Fruit fly (Drosophila melanogaster): ENCODE measurements around the gene path.
A peak's percentile ranks its signal among the peaks of the same experiment; 100 is the strongest.

path gene

DNA sequence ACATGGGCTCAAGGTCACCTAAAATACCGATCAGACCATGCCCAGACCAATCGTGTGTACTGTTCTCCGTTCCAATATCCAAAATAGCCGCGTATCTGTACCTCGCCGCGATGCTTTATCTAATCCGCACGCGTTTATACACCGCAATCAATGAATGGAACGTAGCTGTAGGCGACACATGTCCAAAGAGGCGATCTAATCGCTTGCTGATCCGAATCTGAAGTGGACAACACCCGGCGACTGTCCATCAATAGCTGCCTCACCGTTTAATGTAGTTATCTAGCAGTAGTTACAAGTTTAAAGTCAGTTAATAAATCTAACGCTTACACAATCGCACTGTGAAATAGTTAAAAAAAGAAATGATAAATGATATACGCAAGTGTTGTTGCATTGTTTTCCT lies 52.7 kb downstream of the path start:
- TF ChIP-seq CG12768 (GFP tag; optimal IDR thresholded peaks at IDR 0.05) (peak; percentile 9), Crg-1 (GFP tag; optimal IDR thresholded peaks at IDR 0.05) (no peak), cic (GFP tag; optimal IDR thresholded peaks at IDR 0.05) (peak; percentile 92), Clk (GFP tag; optimal IDR thresholded peaks at IDR 0.05) (no peak)

- TF ChIP-seq cnc (optimal IDR thresholded peaks at IDR 0.05), result no peak
- TF ChIP-seq Crg-1 (GFP tag; optimal IDR thresholded peaks at IDR 0.05), result peak; percentile 44
- peak; percentile 32 for TF ChIP-seq Clk (GFP tag; optimal IDR thresholded peaks at IDR 0.05)
- peak; percentile 72 for TF ChIP-seq CG1620 (GFP tag; optimal IDR thresholded peaks at IDR 0.05)
- TF ChIP-seq CG12768 (GFP tag; optimal IDR thresholded peaks at IDR 0.05), result peak; percentile 87
- TF ChIP-seq cic (GFP tag; optimal IDR thresholded peaks at IDR 0.05), result peak; percentile 63
- peak; percentile 99 for TF ChIP-seq CG14711 (tag; optimal IDR thresholded peaks at IDR 0.05)
- TF ChIP-seq CG33017 (tag; optimal IDR thresholded peaks at IDR 0.05), result peak; percentile 68
- TF ChIP-seq CG5204 (GFP tag; optimal IDR thresholded peaks at IDR 0.05), result no peak
- no peak for TF ChIP-seq kay (GFP tag; ENCODE audit: borderline replicate concordance)
- TF ChIP-seq Mnt (GFP tag; optimal IDR thresholded peaks at IDR 0.05), result peak; percentile 77
- no peak for TF ChIP-seq Hr96 (GFP tag; optimal IDR thresholded peaks at IDR 0.05)
- peak; percentile 75 for TF ChIP-seq CG7045 (GFP tag; optimal IDR thresholded peaks at IDR 0.05)
- peak; percentile 84 for TF ChIP-seq toe (GFP tag; optimal IDR thresholded peaks at IDR 0.05)
- peak; percentile 71 for TF ChIP-seq CG11617 (GFP tag; optimal IDR thresholded peaks at IDR 0.05)
- TF ChIP-seq pad (GFP tag; optimal IDR thresholded peaks at IDR 0.05), result peak; percentile 69
- no peak for TF ChIP-seq ovo (GFP tag; optimal IDR thresholded peaks at IDR 0.05)
- TF ChIP-seq tj (GFP tag; optimal IDR thresholded peaks at IDR 0.05), result peak; percentile 12
- TF ChIP-seq bab1 (GFP tag; optimal IDR thresholded peaks at IDR 0.05), result peak; percentile 84
- peak; percentile 86 for TF ChIP-seq CG7101 (tag; optimal IDR thresholded peaks at IDR 0.05)
These were observed 53.5 kb downstream of the path start, which contains the start of the genes CG3448 and ghi for dm6 chr3L:9451522-9452118. TSS of gene CG3448 (minus strand) at chr3L:9451572. TSS of gene ghi (plus strand) at chr3L:9451876.

DNA sequence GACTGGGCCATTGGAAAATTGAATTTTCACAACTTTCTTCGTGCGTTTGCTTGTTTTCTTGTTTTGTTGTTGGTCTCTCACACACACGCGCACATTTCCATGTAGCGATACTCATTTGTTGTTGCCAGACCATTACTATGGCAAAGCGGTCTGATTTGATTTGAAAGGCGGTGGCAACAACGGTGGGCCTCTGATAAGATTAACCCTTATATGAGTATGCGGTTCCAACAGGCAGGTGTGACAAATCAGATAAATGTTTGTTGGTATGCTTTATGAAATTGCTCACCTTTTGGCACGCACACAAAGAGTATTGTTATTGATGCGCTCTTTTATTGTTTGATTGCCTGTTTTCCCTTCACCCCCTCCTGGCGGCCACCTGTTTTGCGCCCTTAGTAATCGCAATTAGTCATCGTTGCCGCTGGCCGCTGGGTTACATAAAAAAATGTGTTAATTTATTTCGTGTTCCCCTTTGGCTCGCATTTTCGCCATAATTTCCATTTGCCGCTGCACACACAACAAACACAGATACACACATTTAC lies 57.8 kb downstream of the path start:
- TF ChIP-seq CG5204 (GFP tag; optimal IDR thresholded peaks at IDR 0.05), result no peak
- TF ChIP-seq tj (GFP tag; optimal IDR thresholded peaks at IDR 0.05), result peak; percentile 55
- TF ChIP-seq cnc (optimal IDR thresholded peaks at IDR 0.05), result no peak
- peak; percentile 55 for TF ChIP-seq CG33017 (tag; optimal IDR thresholded peaks at IDR 0.05)
- TF ChIP-seq cic (GFP tag; optimal IDR thresholded peaks at IDR 0.05), result peak; percentile 59
- TF ChIP-seq CG14711 (tag; optimal IDR thresholded peaks at IDR 0.05), result peak; percentile 84
- no peak for TF ChIP-seq ovo (GFP tag; optimal IDR thresholded peaks at IDR 0.05)
- no peak for TF ChIP-seq Clk (GFP tag; optimal IDR thresholded peaks at IDR 0.05)
- TF ChIP-seq CG1620 (GFP tag; optimal IDR thresholded peaks at IDR 0.05), result no peak
- TF ChIP-seq kay (GFP tag; ENCODE audit: borderline replicate concordance), result peak; percentile 99
- TF ChIP-seq Hr96 (GFP tag; optimal IDR thresholded peaks at IDR 0.05), result no peak
- TF ChIP-seq Mnt (GFP tag; optimal IDR thresholded peaks at IDR 0.05), result peak; percentile 12
- TF ChIP-seq CG7101 (tag; optimal IDR thresholded peaks at IDR 0.05), result no peak
- no peak for TF ChIP-seq CG7045 (GFP tag; optimal IDR thresholded peaks at IDR 0.05)
- TF ChIP-seq CG11617 (GFP tag; optimal IDR thresholded peaks at IDR 0.05), result no peak
- no peak for TF ChIP-seq bab1 (GFP tag; optimal IDR thresholded peaks at IDR 0.05)
- TF ChIP-seq toe (GFP tag; optimal IDR thresholded peaks at IDR 0.05), result no peak
- no peak for TF ChIP-seq CG12768 (GFP tag; optimal IDR thresholded peaks at IDR 0.05)
- TF ChIP-seq Crg-1 (GFP tag; optimal IDR thresholded peaks at IDR 0.05), result no peak
- TF ChIP-seq pad (GFP tag; optimal IDR thresholded peaks at IDR 0.05), result no peak

DNA sequence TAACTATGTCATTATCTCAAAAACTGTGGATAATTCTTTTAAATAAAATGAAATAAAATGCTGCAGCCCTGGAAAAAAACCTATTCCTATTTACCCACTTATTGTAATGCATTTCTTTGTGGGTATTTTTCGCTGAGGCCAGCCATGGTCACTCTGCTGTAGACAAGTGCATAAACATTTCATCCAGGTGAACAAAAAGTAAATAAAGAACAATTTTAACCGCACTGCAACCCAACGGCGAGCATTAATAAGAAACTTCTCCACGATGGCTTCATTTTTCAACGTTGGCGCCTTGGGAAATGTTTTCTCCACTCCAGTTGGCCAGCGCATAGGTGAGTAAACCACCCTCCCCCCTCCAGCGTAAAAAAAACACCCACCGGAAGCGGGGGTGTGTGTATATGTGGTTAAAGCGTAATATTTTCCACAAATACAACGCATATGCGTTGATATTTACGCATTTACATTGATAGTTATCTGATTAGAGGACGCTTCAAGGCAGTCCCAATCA lies 58.3 kb downstream of the path start, which contains the start of gene CG3529:
Gene CG3529 (plus strand): TSS at position 134 of the 508 bp plus-strand sequence.
- TF ChIP-seq CG11617 (GFP tag; optimal IDR thresholded peaks at IDR 0.05) (peak; percentile 42), CG14711 (tag; optimal IDR thresholded peaks at IDR 0.05) (peak; percentile 45), CG12768 (GFP tag; optimal IDR thresholded peaks at IDR 0.05) (peak; percentile 37), CG5204 (GFP tag; optimal IDR thresholded peaks at IDR 0.05) (no peak), pad (GFP tag; optimal IDR thresholded peaks at IDR 0.05) (peak; percentile 35), cic (GFP tag; optimal IDR thresholded peaks at IDR 0.05) (peak; percentile 36), CG7045 (GFP tag; optimal IDR thresholded peaks at IDR 0.05) (no peak), ovo (GFP tag; optimal IDR thresholded peaks at IDR 0.05) (peak; percentile 31), bab1 (GFP tag; optimal IDR thresholded peaks at IDR 0.05) (peak; percentile 42), toe (GFP tag; optimal IDR thresholded peaks at IDR 0.05) (peak; percentile 57), Hr96 (GFP tag; optimal IDR thresholded peaks at IDR 0.05) (peak; percentile 43), CG7101 (tag; optimal IDR thresholded peaks at IDR 0.05) (peak; percentile 30), kay (GFP tag; ENCODE audit: borderline replicate concordance) (no peak), cnc (optimal IDR thresholded peaks at IDR 0.05) (no peak), Crg-1 (GFP tag; optimal IDR thresholded peaks at IDR 0.05) (peak; percentile 34), Mnt (GFP tag; optimal IDR thresholded peaks at IDR 0.05) (peak; percentile 51), CG33017 (tag; optimal IDR thresholded peaks at IDR 0.05) (peak; percentile 29), CG1620 (GFP tag; optimal IDR thresholded peaks at IDR 0.05) (no peak)
